Worm (Caenorhabditis elegans): ENCODE measurements around the gene slc-25A18.2.

DNA sequence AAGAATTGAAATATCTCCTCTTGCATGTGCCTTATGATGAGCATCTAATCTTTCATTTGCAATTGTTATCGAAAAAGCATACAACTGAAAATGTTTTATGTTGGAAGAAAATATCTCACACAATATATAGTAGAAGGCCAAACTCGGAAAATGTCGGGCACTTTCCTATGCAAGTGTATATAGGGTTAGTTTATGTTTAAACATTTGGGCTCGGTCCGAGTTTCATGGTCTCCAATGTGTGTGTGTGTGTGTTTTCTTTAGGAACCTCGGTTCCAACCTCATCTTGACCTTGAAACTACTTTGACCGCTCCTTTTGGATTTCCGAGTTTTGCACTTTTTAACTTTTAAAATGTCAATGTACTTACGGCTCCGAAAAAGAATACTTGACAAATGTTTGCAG lies 24.5 kb downstream of the slc-25A18.2 start:
- TF ChIP-seq nhr-12 (tag; optimal IDR thresholded peaks at IDR 0.05) (no peak), elt-2 (tag; optimal IDR thresholded peaks at IDR 0.05) (no peak), unc-62 (GFP tag; optimal IDR thresholded peaks at IDR 0.05) (no peak), fkh-10 (GFP tag; optimal IDR thresholded peaks at IDR 0.05) (no peak), ama-1 (optimal IDR thresholded peaks at IDR 0.05) (no peak), ztf-4 (tag; optimal IDR thresholded peaks at IDR 0.05) (no peak)

Measured in whole organism, L1 larva.